Worm (Caenorhabditis elegans) whole organism, mixed stage, embryonic: ENCODE data around the gene C29E4.17.

ENCODE experiments used
- M03D4.4 ChIP-seq: sonication (generic microtip); optimal IDR thresholded peaks from 2 replicates; lab custom pipeline; 2017; ENCODE audit warnings: mild to moderate bottlenecking, missing genetic modification characterization, missing compliant biosample characterization
- bed-3 ChIP-seq: fragments of 200-800 bp; sonication (Bioruptor generic); optimal IDR thresholded peaks from 3 replicates; lab custom pipeline; 2018; ENCODE audit warnings: mild to moderate bottlenecking, missing genetic modification characterization, moderate library complexity, missing compliant biosample characterization
- blmp-1 ChIP-seq: fragments of 150-350 bp; optimal IDR thresholded peaks from 2 replicates; lab custom pipeline; 2014; ENCODE audit warnings: missing biosample characterization, missing genetic modification characterization
- ceh-39 ChIP-seq: fragments of 150-350 bp; optimal IDR thresholded peaks from 2 replicates; lab custom pipeline; 2014; ENCODE audit warnings: missing biosample characterization, missing genetic modification characterization
- ceh-83 ChIP-seq: fragments of 200-800 bp; sonication (Bioruptor generic); optimal IDR thresholded peaks from 2 replicates; lab custom pipeline; 2018; ENCODE audit warnings: mild to moderate bottlenecking, missing genetic modification characterization, missing compliant biosample characterization
- ces-1 ChIP-seq: fragments of 150-350 bp; optimal IDR thresholded peaks from 2 replicates; lab custom pipeline; 2014; ENCODE audit warnings: missing biosample characterization, missing genetic modification reagents, missing genetic modification characterization
- cnd-1 ChIP-seq: fragments of 200-800 bp; sonication (Bioruptor generic); optimal IDR thresholded peaks from 2 replicates; lab custom pipeline; 2018; ENCODE audit warnings: mild to moderate bottlenecking, missing genetic modification characterization, missing compliant biosample characterization
- elt-1 ChIP-seq: sonication (generic microtip); optimal IDR thresholded peaks from 2 replicates; lab custom pipeline; 2017; ENCODE audit warnings: missing genetic modification characterization, mild to moderate bottlenecking, missing compliant biosample characterization, antibody characterized with exemption, moderate library complexity, borderline replicate concordance; ENCODE audit not compliant: insufficient read depth
- elt-3 ChIP-seq: fragments of 150-350 bp; optimal IDR thresholded peaks from 2 replicates; lab custom pipeline; 2014; ENCODE audit warnings: missing biosample characterization, missing genetic modification characterization
- flh-1 ChIP-seq: fragments of 200-800 bp; sonication (Bioruptor generic); optimal IDR thresholded peaks from 2 replicates; lab custom pipeline; 2018; ENCODE audit warnings: mild to moderate bottlenecking, missing genetic modification characterization, moderate library complexity, missing compliant biosample characterization
- ham-2 ChIP-seq: fragments of 200-800 bp; sonication (Bioruptor generic); optimal IDR thresholded peaks from 2 replicates; lab custom pipeline; 2018; ENCODE audit warnings: mild to moderate bottlenecking, missing genetic modification characterization, missing compliant biosample characterization
- hlh-1 ChIP-seq: fragments of 150-350 bp; optimal IDR thresholded peaks from 2 replicates; lab custom pipeline; 2014; ENCODE audit warnings: missing biosample characterization, missing genetic modification reagents, missing genetic modification characterization
- lin-13 ChIP-seq: fragments of 150-350 bp; optimal IDR thresholded peaks from 2 replicates; lab custom pipeline; 2014; ENCODE audit warnings: missing biosample characterization, missing genetic modification characterization
- lin-32 ChIP-seq: fragments of 200-800 bp; sonication (Bioruptor generic); optimal IDR thresholded peaks from 2 replicates; lab custom pipeline; 2018; ENCODE audit warnings: mild to moderate bottlenecking, missing genetic modification characterization, missing compliant biosample characterization
- lsy-2 ChIP-seq: fragments of 150-350 bp; optimal IDR thresholded peaks from 2 replicates; lab custom pipeline; 2014; ENCODE audit warnings: missing biosample characterization, missing genetic modification characterization
- mab-5 ChIP-seq: fragments of 150-350 bp; optimal IDR thresholded peaks from 2 replicates; lab custom pipeline; 2014; ENCODE audit warnings: missing biosample characterization, missing genetic modification characterization
- mep-1 ChIP-seq: fragments of 150-350 bp; optimal IDR thresholded peaks from 2 replicates; lab custom pipeline; 2017; ENCODE audit warnings: missing biosample characterization, missing genetic modification reagents, missing genetic modification characterization, inconsistent platforms
- mls-2 ChIP-seq: sonication (generic microtip); optimal IDR thresholded peaks from 2 replicates; lab custom pipeline; 2016; ENCODE audit warnings: mild to moderate bottlenecking, missing genetic modification characterization, moderate library complexity, missing compliant biosample characterization
- nhr-12 ChIP-seq: fragments of 150-350 bp; optimal IDR thresholded peaks from 2 replicates; lab custom pipeline; 2014; ENCODE audit warnings: missing biosample characterization, missing genetic modification characterization
- nhr-2 ChIP-seq: fragments of 150-350 bp; optimal IDR thresholded peaks from 2 replicates; lab custom pipeline; 2014; ENCODE audit warnings: missing biosample characterization, missing genetic modification characterization
- nhr-237 ChIP-seq: fragments of 150-350 bp; optimal IDR thresholded peaks from 2 replicates; lab custom pipeline; 2014; ENCODE audit warnings: missing biosample characterization, missing genetic modification characterization
- nhr-28 ChIP-seq: fragments of 150-350 bp; optimal IDR thresholded peaks from 2 replicates; lab custom pipeline; 2014; ENCODE audit warnings: missing biosample characterization, missing genetic modification characterization
- pha-4 ChIP-seq: fragments of 150-350 bp; optimal IDR thresholded peaks from 2 replicates; lab custom pipeline; 2018; ENCODE audit warnings: missing biosample characterization, missing genetic modification reagents, missing genetic modification characterization
- sem-2 ChIP-seq: fragments of 200-800 bp; sonication (Bioruptor generic); optimal IDR thresholded peaks from 2 replicates; lab custom pipeline; 2018; ENCODE audit warnings: mild to moderate bottlenecking, missing genetic modification characterization, missing compliant biosample characterization
- snpc-4 ChIP-seq: fragments of 150-350 bp; optimal IDR thresholded peaks from 2 replicates; lab custom pipeline; 2014; ENCODE audit warnings: missing biosample characterization, missing genetic modification characterization
- sptf-1 ChIP-seq: sonication (generic microtip); optimal IDR thresholded peaks from 2 replicates; lab custom pipeline; 2017; ENCODE audit warnings: mild to moderate bottlenecking, missing genetic modification characterization, moderate library complexity, missing compliant biosample characterization
- tbx-8 ChIP-seq: fragments of 200-800 bp; sonication (Bioruptor generic); optimal IDR thresholded peaks from 2 replicates; lab custom pipeline; 2018; ENCODE audit warnings: mild to moderate bottlenecking, missing genetic modification characterization, moderate library complexity, missing compliant biosample characterization
- unc-120 ChIP-seq: sonication (generic microtip); optimal IDR thresholded peaks from 2 replicates; lab custom pipeline; 2017; ENCODE audit warnings: missing genetic modification characterization, missing compliant biosample characterization; ENCODE audit not compliant: poor library complexity, severe bottlenecking
- unc-39 ChIP-seq: fragments of 150-350 bp; optimal IDR thresholded peaks from 2 replicates; lab custom pipeline; 2014; ENCODE audit warnings: missing biosample characterization, missing genetic modification characterization
- unc-62 ChIP-seq: fragments of 150-350 bp; optimal IDR thresholded peaks from 2 replicates; lab custom pipeline; 2014; ENCODE audit warnings: missing biosample characterization, missing genetic modification reagents, missing genetic modification characterization
- zip-8 ChIP-seq: fragments of 150-350 bp; optimal IDR thresholded peaks from 2 replicates; lab custom pipeline; 2014; ENCODE audit warnings: missing biosample characterization, missing genetic modification characterization

C29E4.17 gene

ce11 chrIII:7882900-7883299 lies 39.4 kb upstream of the C29E4.17 start, which contains the start of gene ZK688.9:
TSS of gene ZK688.9 (minus strand) at chrIII:7883000.
- no peak for TF ChIP-seq elt-1 (tag; lab: Kevin White, UChicago)
- no peak for TF ChIP-seq nhr-237
- TF ChIP-seq tbx-8, result no peak
- no peak for TF ChIP-seq blmp-1 (tag; lab: Kevin White, UChicago)
- TF ChIP-seq elt-3, result no peak
- no peak for TF ChIP-seq lin-32 (GFP tag; lab: Kevin White, UChicago)
- TF ChIP-seq M03D4.4 (tag; lab: Kevin White, UChicago), result no peak
- TF ChIP-seq ceh-39 (tag; lab: Kevin White, UChicago), result no peak
- no peak for TF ChIP-seq nhr-28
- no peak for TF ChIP-seq ces-1 (GFP tag; lab: Kevin White, UChicago)
- TF ChIP-seq bed-3, result no peak
- TF ChIP-seq snpc-4 (tag; lab: Kevin White, UChicago), result no peak

- no peak for TF ChIP-seq zip-8 (tag; lab: Kevin White, UChicago)
- TF ChIP-seq tbx-8, result no peak
- TF ChIP-seq sptf-1 (tag; lab: Kevin White, UChicago), result no peak
- no peak for TF ChIP-seq pha-4 (tag; lab: Kevin White, UChicago)
- no peak for TF ChIP-seq ceh-83
- no peak for TF ChIP-seq sem-2
- no peak for TF ChIP-seq unc-39 (tag; lab: Kevin White, UChicago)
Measured at ce11 chrIII:7884863-7885262, 37.4 kb upstream of the C29E4.17 start, which contains the start of gene ZK688.11. TSS of gene ZK688.11 (minus strand) at chrIII:7884963.

ce11 chrIII:7889036-7889435 lies 33.3 kb upstream of the C29E4.17 start:
- TF ChIP-seq sptf-1 (tag; lab: Kevin White, UChicago), result no peak
- no peak for TF ChIP-seq bed-3
- TF ChIP-seq nhr-12 (tag; lab: Kevin White, UChicago), result no peak
- no peak for TF ChIP-seq sem-2
- TF ChIP-seq ceh-83, result no peak
- no peak for TF ChIP-seq pha-4 (tag; lab: Kevin White, UChicago)
- no peak for TF ChIP-seq flh-1 (GFP tag; lab: Kevin White, UChicago)
- no peak for TF ChIP-seq elt-1 (tag; lab: Kevin White, UChicago)
- TF ChIP-seq mab-5 (tag; lab: Kevin White, UChicago), result no peak
- TF ChIP-seq zip-8 (tag; lab: Kevin White, UChicago), result no peak
- TF ChIP-seq, all 35 proteins: peak for 0

ce11 chrIII:7891573-7892306 lies 30.6 kb upstream of the C29E4.17 start, which contains the start of the genes ZK688.5 and fahd-1:
TSS of gene ZK688.5 (minus strand) at chrIII:7891623.
TSS of gene fahd-1 (plus strand) at chrIII:7892256.
- peak; percentile 68 for TF ChIP-seq mls-2
- TF ChIP-seq hlh-1 (tag; lab: Kevin White, UChicago), result peak; percentile 93
- TF ChIP-seq bed-3, result no peak
- peak; percentile 46 for TF ChIP-seq nhr-237
- TF ChIP-seq lsy-2 (tag; lab: Kevin White, UChicago), result peak; percentile 56
- TF ChIP-seq flh-1 (GFP tag; lab: Kevin White, UChicago), result no peak
- peak; percentile 71 for TF ChIP-seq pha-4 (tag; lab: Kevin White, UChicago)
- TF ChIP-seq mep-1, result peak; percentile 40
- TF ChIP-seq cnd-1 (tag; lab: Kevin White, UChicago), result peak; percentile 10
- TF ChIP-seq unc-62 (GFP tag; lab: Kevin White, UChicago), result no peak
- no peak for TF ChIP-seq mab-5 (tag; lab: Kevin White, UChicago)
- peak; percentile 74 for TF ChIP-seq ham-2 (GFP tag; lab: Kevin White, UChicago)
- peak; percentile 59 for TF ChIP-seq ces-1 (GFP tag; lab: Kevin White, UChicago)
- TF ChIP-seq unc-120, result peak; percentile 68
- peak; percentile 77 for TF ChIP-seq nhr-2 (tag; lab: Kevin White, UChicago)
- peak; percentile 19 for TF ChIP-seq lin-13
- peak; percentile 8 for TF ChIP-seq ceh-39 (tag; lab: Kevin White, UChicago)

ce11 chrIII:7892333-7892732 lies 30.0 kb upstream of the C29E4.17 start:
- TF ChIP-seq elt-1 (tag; lab: Kevin White, UChicago), result no peak
- TF ChIP-seq tbx-8, result no peak
